Fruit fly (Drosophila melanogaster): ENCODE measurements around the gene JMJD6.

Gene JMJD6

DNA sequence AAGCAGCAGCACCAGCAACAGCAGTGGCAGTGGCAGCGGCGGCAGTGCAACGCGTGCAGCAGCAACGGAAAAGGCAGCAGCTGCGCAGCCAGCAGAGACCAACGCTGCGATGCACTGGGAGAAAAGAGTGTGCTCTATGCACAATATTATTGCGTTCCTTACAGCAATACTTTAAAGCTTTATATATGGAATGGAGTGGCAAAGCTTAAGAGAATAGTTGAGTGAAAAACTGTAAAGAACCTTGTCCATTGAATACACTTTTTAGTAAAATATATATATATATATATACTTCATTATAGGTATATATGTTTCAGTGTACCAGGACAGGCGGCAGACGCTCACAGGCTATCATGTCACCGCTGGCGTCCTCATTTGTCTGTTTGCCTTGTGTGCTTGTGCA is 37.4 kb downstream of the JMJD6 start:
- TF ChIP-seq Myc (optimal IDR thresholded peaks at IDR 0.05) = no peak
- TF ChIP-seq psq (optimal IDR thresholded peaks at IDR 0.05) = no peak
- no peak for TF ChIP-seq h (optimal IDR thresholded peaks at IDR 0.05)
- no peak for TF ChIP-seq Sin3A (optimal IDR thresholded peaks at IDR 0.05)
- TF ChIP-seq insv (optimal IDR thresholded peaks at IDR 0.05) = no peak
- no peak for TF ChIP-seq ttk (optimal IDR thresholded peaks at IDR 0.05)

DNA sequence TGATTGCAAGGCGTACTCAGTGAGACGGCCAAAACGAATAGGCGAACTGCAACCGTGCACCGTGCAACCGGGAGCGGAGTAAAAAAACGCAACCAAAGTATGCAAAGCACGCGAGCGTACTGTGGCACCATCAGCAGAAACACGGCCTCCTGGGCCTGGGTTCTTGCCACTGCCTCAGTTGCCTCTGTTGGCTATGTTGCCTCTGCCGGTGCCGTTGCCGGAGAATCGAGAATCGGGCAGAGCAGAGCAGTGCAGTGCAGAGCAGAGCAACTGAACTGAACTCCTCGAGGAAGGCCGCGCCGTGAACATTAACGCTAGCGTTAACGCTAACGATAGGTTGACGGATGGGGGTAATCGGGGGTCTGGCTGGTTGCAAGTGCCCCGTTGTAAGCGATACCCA is 38.2 kb downstream of the JMJD6 start, which contains the start of gene CG34377:
Gene CG34377, minus strand, starts transcription at position 101 of the 400 bp plus-strand sequence.
- TF ChIP-seq Myc (optimal IDR thresholded peaks at IDR 0.05) = no peak
- no peak for TF ChIP-seq Sin3A (optimal IDR thresholded peaks at IDR 0.05)
- TF ChIP-seq ttk (optimal IDR thresholded peaks at IDR 0.05) = no peak
- no peak for TF ChIP-seq psq (optimal IDR thresholded peaks at IDR 0.05)
- no peak for TF ChIP-seq h (optimal IDR thresholded peaks at IDR 0.05)
- TF ChIP-seq insv (optimal IDR thresholded peaks at IDR 0.05) = no peak

Measured in Kc167 (cell line).